Fruit fly (Drosophila melanogaster): Measurements from ENCODE around the gene TfIIEbeta.
A peak's percentile ranks its signal among the peaks of the same experiment; 100 is the strongest.

Gene TfIIEbeta

dm6 chr3L:4263502-4263901, 23.3 kb upstream of the TfIIEbeta start, which contains the start of gene CG1273:
Gene CG1273, plus strand, starts transcription at chr3L:4263719.
- TF ChIP-seq vvl (GFP tag; IDR thresholded peaks at IDR 0.05) = 0 out of 2 replicates have a peak, but pooled peaks have one; percentile 47
- TF ChIP-seq CG3065 (GFP tag; optimal IDR thresholded peaks at IDR 0.05) = no peak
- no peak for TF ChIP-seq CG11247 (GFP tag; IDR thresholded peaks at IDR 0.05)
- TF ChIP-seq sob (GFP tag; IDR thresholded peaks at IDR 0.05) = no peak
- no peak for TF ChIP-seq CG11093 (GFP tag; IDR thresholded peaks at IDR 0.05)
- 0 out of 3 replicates have a peak, but pooled peaks have one; percentile 9 for TF ChIP-seq ci (GFP tag; IDR thresholded peaks at IDR 0.05)
- no peak for TF ChIP-seq az2 (GFP tag; optimal IDR thresholded peaks at IDR 0.05)
- no peak for TF ChIP-seq psq (GFP tag; optimal IDR thresholded peaks at IDR 0.05)
- TF ChIP-seq CG5245 (GFP tag; optimal IDR thresholded peaks at IDR 0.05) = no peak
- TF ChIP-seq ranshi (GFP tag; IDR thresholded peaks at IDR 0.05) = no peak
- TF ChIP-seq ERR (GFP tag; optimal IDR thresholded peaks at IDR 0.05) = no peak
- TF ChIP-seq HmgZ (tag; optimal IDR thresholded peaks at IDR 0.05) = no peak
- TF ChIP-seq CG8944 (GFP tag; optimal IDR thresholded peaks at IDR 0.05) = no peak
- TF ChIP-seq onecut (GFP tag; IDR thresholded peaks at IDR 0.05) = no peak
- TF ChIP-seq lab (GFP tag; optimal IDR thresholded peaks at IDR 0.05) = no peak
- no peak for TF ChIP-seq CG7928 (GFP tag; optimal IDR thresholded peaks at IDR 0.05)
- TF ChIP-seq oc (tag; optimal IDR thresholded peaks at IDR 0.05) = peak; percentile 55
- no peak for TF ChIP-seq Dref (GFP tag; IDR thresholded peaks at IDR 0.05)
- TF ChIP-seq CG16863 (GFP tag; optimal IDR thresholded peaks at IDR 0.05) = no peak
- TF ChIP-seq sens (GFP tag) = peak; percentile 67
- no peak for TF ChIP-seq Ravus (GFP tag; IDR thresholded peaks at IDR 0.05)
- TF ChIP-seq sug (tag; optimal IDR thresholded peaks at IDR 0.05) = peak; percentile 16
- peak; percentile 46; the same call in 1 of the 2 replicates for TF ChIP-seq chm (GFP tag; IDR thresholded peaks at IDR 0.05)
- TF ChIP-seq odd (GFP tag; optimal IDR thresholded peaks at IDR 0.05) = no peak
- no peak for TF ChIP-seq CG6254 (GFP tag; optimal IDR thresholded peaks at IDR 0.05)
- TF ChIP-seq CG10654 (GFP tag; optimal IDR thresholded peaks at IDR 0.05) = no peak
- TF ChIP-seq CG31388 (GFP tag; optimal IDR thresholded peaks at IDR 0.05) = no peak
- TF ChIP-seq lmd (GFP tag; IDR thresholded peaks at IDR 0.05) = no peak
- no peak for TF ChIP-seq HLH3B (GFP tag; IDR thresholded peaks at IDR 0.05)
- TF ChIP-seq ham (GFP tag; IDR thresholded peaks at IDR 0.05) = no peak
- TF ChIP-seq CG13424 (tag; optimal IDR thresholded peaks at IDR 0.05) = no peak
- TF ChIP-seq crol (GFP tag; IDR thresholded peaks at IDR 0.05) = no peak
- TF ChIP-seq CG30403 (GFP tag; optimal IDR thresholded peaks at IDR 0.05) = no peak
- no peak for TF ChIP-seq CG12769 (tag; optimal IDR thresholded peaks at IDR 0.05)
- TF ChIP-seq Asciz (GFP tag; optimal IDR thresholded peaks at IDR 0.05) = no peak
- TF ChIP-seq unpg (GFP tag; optimal IDR thresholded peaks at IDR 0.05) = no peak
- TF ChIP-seq CTCF (GFP tag; optimal IDR thresholded peaks at IDR 0.05) = no peak
- TF ChIP-seq Tbp (GFP tag; optimal IDR thresholded peaks at IDR 0.05) = no peak
- no peak for TF ChIP-seq cas (GFP tag; IDR thresholded peaks at IDR 0.05)
- TF ChIP-seq Trl (optimal IDR thresholded peaks at IDR 0.05) = peak in 1 of 2 experiments; percentile 64
- no peak for TF ChIP-seq Trl (GFP tag; optimal IDR thresholded peaks at IDR 0.05)
- peak; percentile 67 for TF ChIP-seq CG3163 (GFP tag; optimal IDR thresholded peaks at IDR 0.05)
- no peak for TF ChIP-seq CG1529 (GFP tag; optimal IDR thresholded peaks at IDR 0.05)
- TF ChIP-seq CG4730 (GFP tag; IDR thresholded peaks at IDR 0.05) = no peak
- TF ChIP-seq knrl (GFP tag; IDR thresholded peaks at IDR 0.05; ENCODE audit: partially characterized antibody) = peak; percentile 23; the same call in 1 of the 3 replicates
- no peak for TF ChIP-seq D19B (GFP tag; optimal IDR thresholded peaks at IDR 0.05)
- no peak for TF ChIP-seq Meics (GFP tag; optimal IDR thresholded peaks at IDR 0.05)
- TF ChIP-seq CG17361 (GFP tag; IDR thresholded peaks at IDR 0.05) = no peak
- no peak for TF ChIP-seq Six4 (GFP tag; optimal IDR thresholded peaks at IDR 0.05)
- 0 out of 2 replicates have a peak, but pooled peaks have one; percentile 6 for TF ChIP-seq Xrp1 (GFP tag; IDR thresholded peaks at IDR 0.05)
- 0 out of 3 replicates have a peak, but pooled peaks have one; percentile 36 for TF ChIP-seq Opbp (GFP tag; IDR thresholded peaks at IDR 0.05; ENCODE audit: partially characterized antibody)
- peak; percentile 15 for TF ChIP-seq HLHmδ (GFP tag; optimal IDR thresholded peaks at IDR 0.05)
- TF ChIP-seq slp2 (GFP tag; optimal IDR thresholded peaks at IDR 0.05) = no peak
- no peak for TF ChIP-seq pnt (GFP tag; optimal IDR thresholded peaks at IDR 0.05)
